Fruit fly (Drosophila melanogaster) whole organism, embryonic: ENCODE results near the gene frma.

Source experiments
- Aef1 ChIP-seq: fragments of 200-800 bp; sonication (Bioruptor generic); IDR thresholded peaks from 3 replicates; pipeline ENCODE4 v1.3.6; 2022; ENCODE audit warnings: missing biosample characterization, missing genetic modification characterization
- Asciz ChIP-seq: fragments of 200-800 bp; sonication (Bioruptor generic); optimal IDR thresholded peaks from 2 replicates; lab custom pipeline; 2017; ENCODE audit warnings: missing biosample characterization, mild to moderate bottlenecking, missing genetic modification characterization, missing genetic modification reagents
- Atf-2 ChIP-seq: fragments of 200-800 bp; sonication (Bioruptor generic); optimal IDR thresholded peaks from 2 replicates; lab custom pipeline; 2016; ENCODE audit warnings: missing biosample characterization, missing genetic modification characterization
- B-H1 ChIP-seq: fragments of 200-800 bp; sonication (Bioruptor generic); IDR thresholded peaks from 3 replicates; pipeline ENCODE4 v1.3.6; 2022; ENCODE audit warnings: missing biosample characterization, missing genetic modification characterization
- BEAF-32 ChIP-seq: fragments of 200-800 bp; sonication (Bioruptor generic); optimal IDR thresholded peaks from 3 replicates; lab custom pipeline; 2017; ENCODE audit warnings: missing biosample characterization, missing genetic modification characterization, mild to moderate bottlenecking, moderate library complexity, missing genetic modification reagents
- CG10543 ChIP-seq: fragments of 200-800 bp; sonication (Bioruptor generic); optimal IDR thresholded peaks from 3 replicates; lab custom pipeline; 2017; ENCODE audit warnings: missing biosample characterization, mild to moderate bottlenecking, missing genetic modification characterization, moderate library complexity
- CG11695 ChIP-seq: fragments of 200-800 bp; sonication (Bioruptor generic); IDR thresholded peaks from 3 replicates; pipeline ENCODE4 v1.3.6; 2022; ENCODE audit warnings: missing biosample characterization, missing genetic modification characterization
- CG12219 ChIP-seq: fragments of 200-800 bp; sonication (Bioruptor generic); optimal IDR thresholded peaks from 3 replicates; lab custom pipeline; 2018; ENCODE audit warnings: missing biosample characterization, mild to moderate bottlenecking, missing genetic modification characterization
- CG13123 ChIP-seq: fragments of 200-800 bp; sonication (Bioruptor generic); optimal IDR thresholded peaks from 2 replicates; lab custom pipeline; 2016; ENCODE audit warnings: missing biosample characterization, missing genetic modification characterization
- CG14050 ChIP-seq: fragments of 200-800 bp; sonication (Bioruptor generic); IDR thresholded peaks from 3 replicates; pipeline ENCODE4 v1.3.6; 2022; ENCODE audit warnings: missing biosample characterization, missing genetic modification characterization
- CG14710 ChIP-seq: fragments of 200-800 bp; sonication (Bioruptor generic); optimal IDR thresholded peaks from 3 replicates; lab custom pipeline; 2019; ENCODE audit warnings: missing biosample characterization, mild to moderate bottlenecking, missing genetic modification characterization, moderate library complexity
- CG15073 ChIP-seq: fragments of 200-800 bp; sonication (Bioruptor generic); optimal IDR thresholded peaks from 2 replicates; lab custom pipeline; 2016; ENCODE audit warnings: missing biosample characterization, missing genetic modification characterization
- CG15696 ChIP-seq: fragments of 200-800 bp; sonication (Bioruptor generic); optimal IDR thresholded peaks from 2 replicates; lab custom pipeline; 2019; ENCODE audit warnings: missing biosample characterization, mild to moderate bottlenecking, missing genetic modification characterization, moderate library complexity
- CG18011 ChIP-seq: fragments of 200-800 bp; sonication (Bioruptor generic); optimal IDR thresholded peaks from 2 replicates; lab custom pipeline; 2017; ENCODE audit warnings: missing biosample characterization, missing genetic modification characterization, mild to moderate bottlenecking, moderate library complexity, missing genotype
- CG18599 ChIP-seq: fragments of 200-800 bp; sonication (Bioruptor generic); optimal IDR thresholded peaks from 3 replicates; lab custom pipeline; 2017; ENCODE audit warnings: missing biosample characterization, missing genetic modification characterization, mild to moderate bottlenecking, moderate library complexity, missing genetic modification reagents
- CG2875 ChIP-seq: fragments of 200-800 bp; sonication (Bioruptor generic); optimal IDR thresholded peaks from 2 replicates; lab custom pipeline; 2017; ENCODE audit warnings: missing biosample characterization, mild to moderate bottlenecking, missing genetic modification characterization, missing genetic modification reagents
- CG30403 ChIP-seq: fragments of 200-800 bp; sonication (Bioruptor generic); optimal IDR thresholded peaks from 3 replicates; lab custom pipeline; 2016; ENCODE audit warnings: missing biosample characterization, missing genetic modification characterization
- CG34376 ChIP-seq: fragments of 200-800 bp; sonication (Bioruptor generic); optimal IDR thresholded peaks from 2 replicates; lab custom pipeline; 2018; ENCODE audit warnings: missing biosample characterization, mild to moderate bottlenecking, missing genetic modification characterization
- CG4854 ChIP-seq: fragments of 200-800 bp; sonication (Bioruptor generic); optimal IDR thresholded peaks from 2 replicates; lab custom pipeline; 2016; ENCODE audit warnings: missing biosample characterization, missing genetic modification characterization, inconsistent platforms
- CG6654 ChIP-seq: fragments of 200-800 bp; sonication (Bioruptor generic); optimal IDR thresholded peaks from 2 replicates; lab custom pipeline; 2017; ENCODE audit warnings: missing biosample characterization, mild to moderate bottlenecking, missing genetic modification characterization
- CG7357 ChIP-seq: fragments of 200-800 bp; sonication (Bioruptor generic); IDR thresholded peaks from 3 replicates; pipeline ENCODE4 v1.3.6; 2022; ENCODE audit warnings: missing biosample characterization, missing genetic modification characterization
- CG8924 ChIP-seq: fragments of 200-800 bp; optimal IDR thresholded peaks from 3 replicates; lab custom pipeline; 2019; ENCODE audit warnings: missing biosample characterization, mild to moderate bottlenecking, missing genetic modification characterization, moderate library complexity
- Dip3 ChIP-seq: fragments of 200-800 bp; sonication (Bioruptor generic); optimal IDR thresholded peaks from 3 replicates; lab custom pipeline; 2016; ENCODE audit warnings: missing biosample characterization, missing genetic modification characterization
- Eip74EF ChIP-seq, 2 experiments: fragments of 200-800 bp in 1 of 2; fragments of >200 bp in 1 of 2; sonication (Bioruptor generic) in 1 of 2; optimal IDR thresholded peaks; 2 replicates each; lab custom pipeline; 2017 to 2019; ENCODE audit warnings: missing biosample characterization in 2 of 2, missing genetic modification characterization in 2 of 2, mild to moderate bottlenecking in 1 of 2, moderate library complexity in 1 of 2
- Fer1 ChIP-seq: fragments of 200-800 bp; sonication (Bioruptor generic); optimal IDR thresholded peaks from 2 replicates; lab custom pipeline; 2017; ENCODE audit warnings: missing biosample characterization, mild to moderate bottlenecking, missing genetic modification characterization
- HLH3B ChIP-seq: fragments of 200-800 bp; sonication (Bioruptor generic); IDR thresholded peaks from 2 replicates; pipeline ENCODE4 v1.3.6; 2022; ENCODE audit warnings: missing biosample characterization, missing genetic modification characterization
- Scr ChIP-seq: fragments of 200-800 bp; sonication (Bioruptor generic); IDR thresholded peaks from 2 replicates; pipeline ENCODE4 v1.3.6; 2022; ENCODE audit warnings: missing biosample characterization, missing genetic modification characterization; ENCODE audit not compliant: partially characterized antibody
- Stat92E ChIP-seq, 3 experiments: fragments of >200 bp in 2 of 3; fragments of 200-800 bp in 1 of 3; sonication (Bioruptor generic) in 1 of 3; optimal IDR thresholded peaks; 2 replicates each; lab custom pipeline; 2017 to 2019; ENCODE audit warnings: missing biosample characterization in 3 of 3, missing genetic modification characterization in 3 of 3, mild to moderate bottlenecking in 1 of 3, moderate library complexity in 1 of 3
- ara ChIP-seq: fragments of 200-800 bp; sonication (Bioruptor generic); IDR thresholded peaks from 2 replicates; pipeline ENCODE4 v1.3.6; 2022; ENCODE audit warnings: missing biosample characterization, missing genetic modification characterization
- bcd ChIP-seq: fragments of 200-800 bp; sonication (Bioruptor generic); optimal IDR thresholded peaks from 2 replicates; lab custom pipeline; 2017; ENCODE audit warnings: missing biosample characterization, mild to moderate bottlenecking, missing genetic modification characterization
- chm ChIP-seq: fragments of 200-800 bp; sonication (Bioruptor generic); IDR thresholded peaks from 2 replicates; pipeline ENCODE4 v1.3.6; 2022; ENCODE audit warnings: missing biosample characterization, missing genetic modification characterization
- ci ChIP-seq: fragments of 200-800 bp; sonication (Bioruptor generic); IDR thresholded peaks from 3 replicates; pipeline ENCODE4 v1.3.6; 2022; ENCODE audit warnings: missing biosample characterization, missing genetic modification characterization
- dysf ChIP-seq: fragments of 200-800 bp; sonication (Bioruptor generic); IDR thresholded peaks from 3 replicates; pipeline ENCODE4 v1.3.6; 2022; ENCODE audit warnings: missing biosample characterization, missing genetic modification characterization
- exex ChIP-seq: fragments of 200-800 bp; sonication (Bioruptor generic); optimal IDR thresholded peaks from 4 replicates; lab custom pipeline; 2018; ENCODE audit warnings: missing biosample characterization, mild to moderate bottlenecking, missing genetic modification characterization, moderate library complexity
- grau ChIP-seq: fragments of 200-800 bp; optimal IDR thresholded peaks from 3 replicates; lab custom pipeline; 2019; ENCODE audit warnings: missing biosample characterization, mild to moderate bottlenecking, missing genetic modification characterization, moderate library complexity
- ind ChIP-seq: fragments of 200-800 bp; sonication (Bioruptor generic); optimal IDR thresholded peaks from 3 replicates; lab custom pipeline; 2016; ENCODE audit warnings: missing biosample characterization, missing genetic modification characterization
- jumu ChIP-seq: fragments of 200-800 bp; sonication (Bioruptor generic); optimal IDR thresholded peaks from 3 replicates; lab custom pipeline; 2016; ENCODE audit warnings: missing biosample characterization, missing genetic modification characterization
- mld ChIP-seq: fragments of 200-800 bp; sonication (Bioruptor generic); IDR thresholded peaks from 3 replicates; pipeline ENCODE4 v1.3.6; 2022; ENCODE audit warnings: missing biosample characterization, missing genetic modification characterization; ENCODE audit not compliant: partially characterized antibody
- nom ChIP-seq: fragments of 200-800 bp; sonication (Bioruptor generic); optimal IDR thresholded peaks from 2 replicates; lab custom pipeline; 2017; ENCODE audit warnings: missing biosample characterization, missing genetic modification characterization, mild to moderate bottlenecking, moderate library complexity, missing genetic modification reagents
- pzg ChIP-seq: fragments of 200-800 bp; sonication (Bioruptor generic); optimal IDR thresholded peaks from 3 replicates; lab custom pipeline; 2018; ENCODE audit warnings: missing biosample characterization, mild to moderate bottlenecking, missing genetic modification characterization, moderate library complexity
- seq ChIP-seq: fragments of 200-800 bp; sonication (Bioruptor generic); IDR thresholded peaks from 2 replicates; pipeline ENCODE4 v1.3.6; 2022; ENCODE audit warnings: missing biosample characterization, missing genetic modification characterization
- sug ChIP-seq: fragments of 200-800 bp; optimal IDR thresholded peaks from 2 replicates; lab custom pipeline; 2019; ENCODE audit warnings: missing biosample characterization, mild to moderate bottlenecking, missing genetic modification characterization, moderate library complexity
- tap ChIP-seq: fragments of 200-800 bp; optimal IDR thresholded peaks from 3 replicates; lab custom pipeline; 2019; ENCODE audit warnings: missing biosample characterization, mild to moderate bottlenecking, missing genetic modification characterization, moderate library complexity
- tio ChIP-seq: fragments of 200-800 bp; sonication (Bioruptor generic); optimal IDR thresholded peaks from 2 replicates; lab custom pipeline; 2017; ENCODE audit warnings: missing biosample characterization, missing genetic modification characterization, inconsistent platforms
- wor ChIP-seq: fragments of 200-800 bp; sonication (Bioruptor generic); IDR thresholded peaks from 2 replicates; pipeline ENCODE4 v1.3.6; 2022; ENCODE audit warnings: missing biosample characterization, missing genetic modification characterization
- z ChIP-seq: fragments of 200-800 bp; sonication (Bioruptor generic); IDR thresholded peaks from 3 replicates; pipeline ENCODE4 v1.3.6; 2022; ENCODE audit warnings: missing biosample characterization, missing genetic modification characterization
- zen2 ChIP-seq: fragments of 200-800 bp; sonication (Bioruptor generic); IDR thresholded peaks from 3 replicates; pipeline ENCODE4 v1.3.6; 2022; ENCODE audit warnings: missing biosample characterization, missing genetic modification characterization; ENCODE audit not compliant: partially characterized antibody

frma gene

dm6 chrX:5516783-5517571, 21.1 kb upstream of the frma start (continued):
- TF ChIP-seq pzg (no peak), CG4854 (GFP tag; lab: Kevin White, UChicago) (no peak), tio (GFP tag; lab: Kevin White, UChicago) (peak; percentile 26), CG13123 (GFP tag; lab: Kevin White, UChicago) (no peak), HLH3B (GFP tag; lab: Robert Waterston, UW) (peak; percentile 29; the same call in 1 of the 2 replicates), chm (GFP tag; lab: Robert Waterston, UW) (0 out of 2 replicates have a peak, but pooled peaks have one; percentile 23), ara (GFP tag; lab: Robert Waterston, UW) (no peak), jumu (GFP tag; lab: Kevin White, UChicago) (no peak), CG30403 (GFP tag; lab: Kevin White, UChicago) (peak; percentile 51), tap (tag; lab: Kevin White, UChicago) (no peak), Dip3 (GFP tag; lab: Kevin White, UChicago) (no peak), CG15073 (GFP tag; lab: Kevin White, UChicago) (no peak), Asciz (GFP tag; lab: Kevin White, UChicago) (peak; percentile 47), Fer1 (peak; percentile 60), dysf (GFP tag; lab: Robert Waterston, UW) (0 out of 3 replicates have a peak, but pooled peaks have one; percentile 38), Scr (GFP tag; lab: Robert Waterston, UW) (no peak), Aef1 (GFP tag; lab: Robert Waterston, UW) (no peak), CG15696 (tag; lab: Kevin White, UChicago) (no peak), CG14050 (GFP tag; lab: Robert Waterston, UW) (no peak), CG18011 (GFP tag; lab: Kevin White, UChicago) (no peak), CG12219 (GFP tag; lab: Kevin White, UChicago) (peak; percentile 47), exex (peak; percentile 11), Stat92E (GFP tag; optimal IDR thresholded peaks at IDR 0.05; lab: Kevin White, UChicago) (peak in 1 of 3 experiments; percentile 44), Atf-2 (GFP tag; lab: Kevin White, UChicago) (no peak), Eip74EF (GFP tag; optimal IDR thresholded peaks at IDR 0.05; lab: Kevin White, UChicago) (peak in 1 of 2 experiments; percentile 46), CG18599 (GFP tag; lab: Kevin White, UChicago) (peak; percentile 44), seq (no peak), CG34376 (GFP tag; lab: Kevin White, UChicago) (peak; percentile 42), CG10543 (GFP tag; lab: Kevin White, UChicago) (peak; percentile 46), nom (peak; percentile 31), CG7357 (GFP tag; lab: Robert Waterston, UW) (0 out of 3 replicates have a peak, but pooled peaks have one; percentile 17), CG14710 (tag; lab: Kevin White, UChicago) (peak; percentile 11), CG11695 (GFP tag; lab: Robert Waterston, UW) (peak; percentile 92), ci (GFP tag; lab: Robert Waterston, UW) (no peak), BEAF-32 (GFP tag; lab: Kevin White, UChicago) (no peak), ind (GFP tag; lab: Kevin White, UChicago) (peak; percentile 2), zen2 (GFP tag; lab: Robert Waterston, UW) (peak; percentile 49; the same call in 2 of the 3 replicates), wor (GFP tag; lab: Robert Waterston, UW) (no peak), B-H1 (GFP tag; lab: Robert Waterston, UW) (no peak; the same call in 2 of the 3 replicates), CG6654 (no peak), bcd (GFP tag; lab: Kevin White, UChicago) (peak; percentile 26), grau (tag; lab: Kevin White, UChicago) (peak; percentile 52), CG8924 (tag; lab: Kevin White, UChicago) (peak; percentile 36), mld (GFP tag; lab: Robert Waterston, UW) (0 out of 3 replicates have a peak, but pooled peaks have one; percentile 31), z (peak; percentile 75), CG2875 (GFP tag; lab: Kevin White, UChicago) (no peak), sug (tag; lab: Kevin White, UChicago) (peak; percentile 33)
